Worm (Caenorhabditis elegans): ENCODE measurements around the gene AH6.17.

Gene AH6.17

DNA sequence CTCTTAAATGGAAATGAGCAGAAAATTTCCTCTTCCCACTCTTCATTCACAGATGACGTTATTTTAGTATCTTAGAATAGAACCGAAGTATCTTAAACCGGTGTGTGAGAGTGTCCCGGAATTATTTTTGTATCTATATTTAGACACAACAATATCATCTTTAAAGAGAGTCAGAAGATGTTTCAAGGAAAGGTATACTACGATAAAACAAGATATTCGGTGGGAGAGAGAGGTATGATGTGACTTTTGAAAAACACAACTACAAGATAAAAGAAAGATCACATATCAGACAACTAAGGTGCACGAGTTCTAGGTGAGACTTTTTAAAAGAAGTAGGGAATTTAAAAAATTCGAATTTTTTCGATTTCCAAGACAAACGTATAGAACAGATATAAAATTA lies 32.4 kb upstream of the AH6.17 start:
- TF ChIP-seq ceh-83 (GFP tag; optimal IDR thresholded peaks at IDR 0.05) = no peak
- TF ChIP-seq M03D4.4 (tag; optimal IDR thresholded peaks at IDR 0.05) = no peak
- no peak for TF ChIP-seq drap-1 (GFP tag; optimal IDR thresholded peaks at IDR 0.05)
- no peak for TF ChIP-seq mls-2 (tag; optimal IDR thresholded peaks at IDR 0.05)
- no peak for TF ChIP-seq nhr-237 (tag; optimal IDR thresholded peaks at IDR 0.05)
- no peak for TF ChIP-seq nhr-2 (tag; optimal IDR thresholded peaks at IDR 0.05)
- no peak for TF ChIP-seq snpc-4 (tag; optimal IDR thresholded peaks at IDR 0.05)
- no peak for TF ChIP-seq nhr-12 (tag; optimal IDR thresholded peaks at IDR 0.05)
- TF ChIP-seq lsy-2 (tag; optimal IDR thresholded peaks at IDR 0.05) = no peak

DNA sequence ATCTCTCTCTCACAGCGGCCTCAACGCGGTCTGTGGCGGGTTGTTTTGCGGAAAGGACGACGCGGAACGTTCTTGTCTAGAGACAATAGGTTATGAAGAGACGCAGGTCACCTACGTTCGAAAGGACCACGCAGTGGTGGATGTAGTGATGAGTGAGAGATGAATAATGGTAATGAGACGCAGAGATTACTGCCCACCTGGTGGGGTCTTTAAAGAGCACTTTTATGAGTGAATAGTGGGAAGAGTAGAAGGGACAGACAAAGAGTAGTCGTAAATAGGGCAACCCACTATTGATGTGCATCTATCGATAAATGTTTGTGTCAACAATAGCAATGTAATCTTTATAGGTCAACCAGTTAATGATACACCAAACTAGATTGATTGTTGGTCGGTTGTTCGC lies 31.9 kb upstream of the AH6.17 start:
- TF ChIP-seq unc-120 (tag; optimal IDR thresholded peaks at IDR 0.05; ENCODE audit: poor library complexity, severe bottlenecking) (peak; percentile 29), bed-3 (GFP tag; optimal IDR thresholded peaks at IDR 0.05) (no peak), elt-3 (tag; optimal IDR thresholded peaks at IDR 0.05) (no peak), tbx-8 (GFP tag; optimal IDR thresholded peaks at IDR 0.05) (no peak), mls-2 (tag; optimal IDR thresholded peaks at IDR 0.05) (peak; percentile 64), M03D4.4 (tag; optimal IDR thresholded peaks at IDR 0.05) (no peak), mep-1 (tag; optimal IDR thresholded peaks at IDR 0.05) (peak; percentile 6), pha-4 (tag; optimal IDR thresholded peaks at IDR 0.05) (no peak), nhr-28 (tag; optimal IDR thresholded peaks at IDR 0.05) (no peak), lin-32 (GFP tag; optimal IDR thresholded peaks at IDR 0.05) (no peak), lin-13 (tag; optimal IDR thresholded peaks at IDR 0.05) (no peak), zip-8 (tag; optimal IDR thresholded peaks at IDR 0.05) (no peak), unc-39 (tag; optimal IDR thresholded peaks at IDR 0.05) (no peak), lsy-2 (tag; optimal IDR thresholded peaks at IDR 0.05) (peak; percentile 9), nhr-76 (tag; optimal IDR thresholded peaks at IDR 0.05) (no peak), unc-62 (GFP tag; optimal IDR thresholded peaks at IDR 0.05) (peak; percentile 53), ceh-39 (tag; optimal IDR thresholded peaks at IDR 0.05) (peak; percentile 51), snpc-4 (tag; optimal IDR thresholded peaks at IDR 0.05) (no peak), ceh-43 (GFP tag; optimal IDR thresholded peaks at IDR 0.05) (peak; percentile 24), nhr-2 (tag; optimal IDR thresholded peaks at IDR 0.05) (no peak), cnd-1 (tag; optimal IDR thresholded peaks at IDR 0.05) (peak; percentile 67), ham-2 (GFP tag; optimal IDR thresholded peaks at IDR 0.05) (no peak), ztf-11 (tag; optimal IDR thresholded peaks at IDR 0.05) (no peak), sptf-1 (tag; optimal IDR thresholded peaks at IDR 0.05) (no peak), hlh-1 (tag; optimal IDR thresholded peaks at IDR 0.05) (peak; percentile 35), nhr-12 (tag; optimal IDR thresholded peaks at IDR 0.05) (no peak), ceh-83 (GFP tag; optimal IDR thresholded peaks at IDR 0.05) (no peak), mab-5 (tag; optimal IDR thresholded peaks at IDR 0.05) (no peak), nhr-237 (tag; optimal IDR thresholded peaks at IDR 0.05) (no peak), ces-1 (GFP tag; optimal IDR thresholded peaks at IDR 0.05) (no peak), blmp-1 (tag; optimal IDR thresholded peaks at IDR 0.05) (no peak), drap-1 (GFP tag; optimal IDR thresholded peaks at IDR 0.05) (no peak), elt-1 (tag; optimal IDR thresholded peaks at IDR 0.05; ENCODE audit: borderline replicate concordance, insufficient read depth) (no peak), flh-1 (GFP tag; optimal IDR thresholded peaks at IDR 0.05) (no peak), sem-2 (GFP tag; optimal IDR thresholded peaks at IDR 0.05) (no peak)

DNA sequence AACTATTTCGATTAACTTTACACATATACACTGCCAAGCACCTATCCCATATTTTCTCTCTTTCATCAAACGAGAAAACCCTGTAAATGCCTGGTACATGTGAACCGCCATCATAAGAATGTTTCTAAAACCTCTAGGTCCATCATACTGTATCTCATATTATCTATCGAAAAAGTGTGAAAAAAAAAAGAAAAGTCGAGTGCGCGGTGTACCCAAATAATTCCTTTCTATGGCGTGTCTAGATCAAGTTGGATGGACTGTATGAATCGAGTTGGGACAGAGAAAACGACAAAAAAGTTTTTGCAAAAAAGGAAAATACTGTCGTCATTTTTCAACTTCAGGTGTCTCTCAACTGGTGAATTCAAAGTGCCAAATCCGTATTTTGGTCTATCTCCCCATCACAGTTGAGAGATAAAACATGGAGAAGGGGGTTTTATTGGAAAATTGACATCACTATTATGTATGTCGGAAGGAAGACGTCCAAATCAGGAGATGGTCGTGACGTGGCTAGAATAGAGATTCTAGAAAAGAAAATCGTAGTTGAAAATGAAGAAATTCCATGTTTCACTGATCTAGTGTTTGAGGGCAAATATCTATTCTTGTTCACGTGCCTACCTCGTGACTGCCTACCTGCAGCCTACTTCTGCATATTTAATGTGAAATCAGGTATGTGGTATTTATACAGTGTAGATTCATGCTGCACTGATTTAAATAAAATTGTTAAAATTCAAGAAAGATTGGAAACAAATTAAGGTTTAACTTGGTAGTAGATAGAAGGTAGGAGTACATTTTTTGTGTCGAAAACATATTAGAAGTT lies 29.5 kb upstream of the AH6.17 start:
- TF ChIP-seq mab-5 (tag; optimal IDR thresholded peaks at IDR 0.05) (no peak), nhr-12 (tag; optimal IDR thresholded peaks at IDR 0.05) (no peak), elt-1 (tag; optimal IDR thresholded peaks at IDR 0.05; ENCODE audit: borderline replicate concordance, insufficient read depth) (no peak), lin-32 (GFP tag; optimal IDR thresholded peaks at IDR 0.05) (no peak), unc-120 (tag; optimal IDR thresholded peaks at IDR 0.05; ENCODE audit: poor library complexity, severe bottlenecking) (no peak), elt-3 (tag; optimal IDR thresholded peaks at IDR 0.05) (no peak), nhr-237 (tag; optimal IDR thresholded peaks at IDR 0.05) (no peak), sem-2 (GFP tag; optimal IDR thresholded peaks at IDR 0.05) (no peak), nhr-76 (tag; optimal IDR thresholded peaks at IDR 0.05) (no peak), tbx-8 (GFP tag; optimal IDR thresholded peaks at IDR 0.05) (no peak), bed-3 (GFP tag; optimal IDR thresholded peaks at IDR 0.05) (no peak), ceh-39 (tag; optimal IDR thresholded peaks at IDR 0.05) (no peak), mls-2 (tag; optimal IDR thresholded peaks at IDR 0.05) (no peak)

Data from whole organism, mixed stage, embryonic.